Worm (Caenorhabditis elegans): ENCODE measurements around the gene apc-2.

ce11 chrIII:8115877-8116276, 35.4 kb downstream of the apc-2 start:
- no peak for TF ChIP-seq crh-2 (tag; optimal IDR thresholded peaks at IDR 0.05)
- TF ChIP-seq dmd-4 (tag; optimal IDR thresholded peaks at IDR 0.05): no peak
- TF ChIP-seq ZK546.5 (tag; optimal IDR thresholded peaks at IDR 0.05): no peak
- TF ChIP-seq unc-62 (GFP tag; optimal IDR thresholded peaks at IDR 0.05): no peak

Data from whole organism, L2 larva.